Worm (Caenorhabditis elegans) whole organism, young adult: ENCODE results near the gene rgs-2.

Source experiments
- B0261.1 ChIP-seq: sonication (generic microtip); optimal IDR thresholded peaks from 2 replicates; lab custom pipeline; 2016; ENCODE audit warnings: mild to moderate bottlenecking, missing genetic modification characterization, moderate library complexity, missing compliant biosample characterization
- B0336.3 ChIP-seq: fragments of 200-800 bp; sonication (Bioruptor generic); IDR thresholded peaks from 2 replicates; pipeline ENCODE4 v1.3.6; 2022; ENCODE audit warnings: missing genetic modification characterization, missing compliant biosample characterization
- D2030.7 ChIP-seq: fragments of 200-800 bp; sonication (Bioruptor generic); IDR thresholded peaks from 2 replicates; pipeline ENCODE4 v1.3.6; 2022; ENCODE audit warnings: missing genetic modification reagents, missing genetic modification characterization, missing compliant biosample characterization
- F10E7.11 ChIP-seq: sonication (generic microtip); optimal IDR thresholded peaks from 2 replicates; lab custom pipeline; 2017; ENCODE audit warnings: mild to moderate bottlenecking, missing genetic modification characterization, moderate library complexity, missing compliant biosample characterization
- F23B12.7 ChIP-seq: sonication (generic microtip); optimal IDR thresholded peaks from 2 replicates; lab custom pipeline; 2017; ENCODE audit warnings: missing genetic modification characterization, mild to moderate bottlenecking, missing compliant biosample characterization, antibody characterized with exemption, moderate library complexity; ENCODE audit not compliant: insufficient read depth
- F39B2.1 ChIP-seq: fragments of 200-800 bp; sonication (Bioruptor generic); IDR thresholded peaks from 2 replicates; pipeline ENCODE4 v1.3.6; 2022; ENCODE audit warnings: missing genetic modification reagents, missing genetic modification characterization, missing compliant biosample characterization
- F49E8.2 ChIP-seq: sonication (generic microtip); optimal IDR thresholded peaks from 3 replicates; lab custom pipeline; 2017; ENCODE audit warnings: missing genetic modification characterization, mild to moderate bottlenecking, missing compliant biosample characterization, antibody characterized with exemption, moderate library complexity; ENCODE audit not compliant: insufficient read depth
- K11D2.4 ChIP-seq: fragments of 200-800 bp; sonication (Bioruptor generic); IDR thresholded peaks from 2 replicates; pipeline ENCODE4 v1.3.6; 2022; ENCODE audit warnings: missing genetic modification reagents, missing genetic modification characterization, missing compliant biosample characterization
- T26A5.8 ChIP-seq: sonication (generic microtip); optimal IDR thresholded peaks from 2 replicates; lab custom pipeline; 2016; ENCODE audit warnings: missing genetic modification characterization, missing compliant biosample characterization
- Y53F4B.3 ChIP-seq: fragments of 200-800 bp; sonication (Bioruptor generic); IDR thresholded peaks from 2 replicates; pipeline ENCODE4 v1.3.6; 2022; ENCODE audit warnings: missing genetic modification reagents, missing genetic modification characterization, missing compliant biosample characterization
- Y53G8AR.9 ChIP-seq: fragments of 200-800 bp; sonication (Bioruptor generic); conservative IDR thresholded peaks from 2 replicates; pipeline ENCODE4 v1.3.6; 2022; ENCODE audit warnings: missing genetic modification reagents, missing genetic modification characterization, missing compliant biosample characterization
- atf-7 ChIP-seq: sonication (generic microtip); optimal IDR thresholded peaks from 2 replicates; lab custom pipeline; 2017; ENCODE audit warnings: mild to moderate bottlenecking, missing genetic modification characterization, missing compliant biosample characterization
- cebp-2 ChIP-seq: fragments of 200-800 bp; sonication (Bioruptor generic); IDR thresholded peaks from 2 replicates; pipeline ENCODE4 v1.3.6; 2022; ENCODE audit warnings: missing genetic modification characterization, missing compliant biosample characterization
- ceh-100 ChIP-seq: fragments of 200-800 bp; sonication (Bioruptor generic); IDR thresholded peaks from 2 replicates; pipeline ENCODE4 v1.3.6; 2022; ENCODE audit warnings: missing genetic modification reagents, missing genetic modification characterization, missing compliant biosample characterization
- ceh-27 ChIP-seq: fragments of 200-800 bp; sonication (Bioruptor generic); optimal IDR thresholded peaks from 2 replicates; lab custom pipeline; 2018; ENCODE audit warnings: mild to moderate bottlenecking, missing genetic modification characterization, moderate library complexity, missing compliant biosample characterization
- ets-4 ChIP-seq: fragments of 200-800 bp; sonication (Bioruptor generic); optimal IDR thresholded peaks from 2 replicates; lab custom pipeline; 2018; ENCODE audit warnings: mild to moderate bottlenecking, missing genetic modification characterization, missing compliant biosample characterization
- hmg-1.2 ChIP-seq: fragments of 200-800 bp; sonication (Bioruptor generic); IDR thresholded peaks from 2 replicates; pipeline ENCODE4 v1.3.6; 2022; ENCODE audit warnings: missing genetic modification reagents, missing genetic modification characterization, missing compliant biosample characterization
- let-526 ChIP-seq: fragments of 200-800 bp; sonication (Bioruptor generic); IDR thresholded peaks from 2 replicates; pipeline ENCODE4 v1.3.6; 2022; ENCODE audit warnings: missing genetic modification reagents, missing genetic modification characterization, missing compliant biosample characterization
- lin-35 ChIP-seq, 3 experiments: fragments of 150-350 bp in 2 of 3; sonication (generic microtip) in 1 of 3; optimal IDR thresholded peaks; 2 replicates each; lab custom pipeline; 2014 to 2018; ENCODE audit warnings: missing biosample characterization in 3 of 3, missing genetic modification characterization in 3 of 3, missing genetic modification reagents in 3 of 3
- lin-40 ChIP-seq: sonication (generic microtip); optimal IDR thresholded peaks from 2 replicates; lab custom pipeline; 2016; ENCODE audit warnings: missing genetic modification characterization, mild to moderate bottlenecking, missing compliant biosample characterization, missing genotype, missing genetic modification reagents
- lin-54 ChIP-seq: fragments of 200-800 bp; sonication (Bioruptor generic); optimal IDR thresholded peaks from 2 replicates; lab custom pipeline; 2018; ENCODE audit warnings: mild to moderate bottlenecking, missing genetic modification characterization, missing compliant biosample characterization
- lsl-1 ChIP-seq: fragments of 200-800 bp; sonication (Bioruptor generic); optimal IDR thresholded peaks from 2 replicates; lab custom pipeline; 2018; ENCODE audit warnings: mild to moderate bottlenecking, missing genetic modification characterization, moderate library complexity, missing compliant biosample characterization
- madf-8 ChIP-seq: fragments of 200-800 bp; sonication (Bioruptor generic); conservative IDR thresholded peaks from 2 replicates; pipeline ENCODE4 v1.3.6; 2022; ENCODE audit warnings: missing genetic modification reagents, missing genetic modification characterization, missing compliant biosample characterization
- mel-28 ChIP-seq: sonication (generic microtip); optimal IDR thresholded peaks from 2 replicates; lab custom pipeline; 2016; ENCODE audit warnings: borderline replicate concordance, mild to moderate bottlenecking, missing genetic modification characterization, missing compliant biosample characterization
- nfyb-1 ChIP-seq: fragments of 200-800 bp; sonication (Bioruptor generic); IDR thresholded peaks from 2 replicates; pipeline ENCODE4 v1.3.6; 2022; ENCODE audit warnings: missing genetic modification reagents, missing genetic modification characterization, missing compliant biosample characterization
- nhr-120 ChIP-seq: fragments of 200-800 bp; sonication (Bioruptor generic); IDR thresholded peaks from 2 replicates; pipeline ENCODE4 v1.3.6; 2022; ENCODE audit warnings: missing genetic modification characterization, missing compliant biosample characterization
- rec-8 ChIP-seq, 2 experiments: sonication (generic microtip); optimal IDR thresholded peaks; 2 replicates each; lab custom pipeline; 2016; ENCODE audit warnings: mild to moderate bottlenecking in 2 of 2, missing genetic modification characterization in 2 of 2, missing genetic modification reagents in 2 of 2, missing genotype in 2 of 2, missing biosample characterization in 1 of 2, missing compliant biosample characterization in 1 of 2, moderate library complexity in 1 of 2
- rpc-1 ChIP-seq, 2 experiments: fragments of 150-350 bp in 1 of 2; sonication (generic microtip) in 1 of 2; optimal IDR thresholded peaks; 2 replicates each; lab custom pipeline; 2014 to 2018; ENCODE audit warnings: missing biosample characterization in 1 of 2, missing genetic modification characterization in 1 of 2, missing genetic modification reagents in 1 of 2, missing genotype in 1 of 2
- sdz-38 ChIP-seq: sonication (generic microtip); optimal IDR thresholded peaks from 2 replicates; lab custom pipeline; 2016; ENCODE audit warnings: missing genotype, missing genetic modification characterization, missing compliant biosample characterization
- snpc-3.4 ChIP-seq: sonication (generic microtip); optimal IDR thresholded peaks from 2 replicates; lab custom pipeline; 2017; ENCODE audit warnings: missing genetic modification characterization, mild to moderate bottlenecking, missing compliant biosample characterization, antibody characterized with exemption, moderate library complexity, missing genotype, missing genetic modification reagents
- snpc-4 ChIP-seq, 5 experiments: fragments of 150-350 bp in 1 of 5; sonication (generic microtip) in 4 of 5; optimal IDR thresholded peaks; 2 replicates each; lab custom pipeline; 2014 to 2018; ENCODE audit warnings: missing genetic modification characterization in 5 of 5, missing biosample characterization in 3 of 5, antibody characterized with exemption in 2 of 5, mild to moderate bottlenecking in 2 of 5, missing compliant biosample characterization in 2 of 5, missing genotype in 2 of 5, moderate library complexity in 2 of 5, missing genetic modification reagents in 1 of 5
- somi-1 ChIP-seq: fragments of 200-800 bp; sonication (Bioruptor generic); optimal IDR thresholded peaks from 2 replicates; lab custom pipeline; 2018; ENCODE audit warnings: mild to moderate bottlenecking, missing genetic modification characterization, missing compliant biosample characterization
- sptf-2 ChIP-seq: fragments of 200-800 bp; sonication (Bioruptor generic); optimal IDR thresholded peaks from 2 replicates; lab custom pipeline; 2018; ENCODE audit warnings: mild to moderate bottlenecking, missing genetic modification characterization, missing compliant biosample characterization
- tbx-9 ChIP-seq: sonication (generic microtip); optimal IDR thresholded peaks from 2 replicates; lab custom pipeline; 2016; ENCODE audit warnings: borderline replicate concordance, missing genetic modification characterization, inconsistent platforms, missing compliant biosample characterization
- unc-130 ChIP-seq: sonication (generic microtip); optimal IDR thresholded peaks from 2 replicates; lab custom pipeline; 2016; ENCODE audit warnings: missing genetic modification reagents, missing genetic modification characterization, missing compliant biosample characterization
- ztf-18 ChIP-seq: sonication (generic microtip); optimal IDR thresholded peaks from 2 replicates; lab custom pipeline; 2016; ENCODE audit warnings: missing genotype, mild to moderate bottlenecking, missing genetic modification characterization, missing compliant biosample characterization
- ztf-22 ChIP-seq: fragments of 200-800 bp; sonication (Bioruptor generic); optimal IDR thresholded peaks from 2 replicates; lab custom pipeline; 2018; ENCODE audit warnings: mild to moderate bottlenecking, missing genetic modification characterization, moderate library complexity, missing compliant biosample characterization

The rgs-2 gene

ce11 chrX:12713014-12713413, 561 bp downstream of the rgs-2 start:
- TF ChIP-seq snpc-3.4 (tag; lab: Kevin White, UChicago) (no peak), F10E7.11 (tag; lab: Kevin White, UChicago) (no peak), F49E8.2 (tag; lab: Kevin White, UChicago) (no peak)

DNA sequence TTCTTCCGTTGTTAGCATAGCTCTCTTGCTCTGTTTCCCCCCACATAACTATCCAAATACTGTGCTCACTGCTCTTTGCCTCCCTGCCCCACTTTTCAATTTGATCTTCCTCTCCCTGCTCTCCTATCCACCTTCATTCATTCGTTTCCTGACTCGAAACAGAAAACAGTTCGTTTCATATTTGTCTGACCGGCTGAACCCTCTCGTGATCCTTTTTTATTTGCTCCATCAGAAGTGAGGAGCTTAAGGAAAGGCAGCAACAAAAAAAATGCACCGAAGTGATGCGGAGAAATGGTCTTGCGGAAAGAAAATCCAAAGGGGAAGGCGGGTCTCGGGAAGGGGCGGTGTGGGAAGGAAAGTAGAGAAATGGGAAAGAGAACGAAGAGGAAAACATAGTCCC, 9.0 kb downstream of the rgs-2 start:
- TF ChIP-seq B0336.3: no peak
- TF ChIP-seq K11D2.4 (GFP tag; lab: Robert Waterston, UW): no peak
- no peak for TF ChIP-seq somi-1 (GFP tag; lab: Kevin White, UChicago)
- TF ChIP-seq snpc-3.4 (tag; lab: Kevin White, UChicago): no peak
- TF ChIP-seq mel-28 (tag; lab: Kevin White, UChicago): no peak
- no peak for TF ChIP-seq hmg-1.2 (GFP tag; lab: Robert Waterston, UW)
- no peak for TF ChIP-seq F23B12.7 (tag; lab: Kevin White, UChicago)
- no peak for TF ChIP-seq lin-54 (GFP tag; lab: Kevin White, UChicago)
- TF ChIP-seq D2030.7: no peak
- TF ChIP-seq nhr-120 (GFP tag; lab: Robert Waterston, UW): no peak
- TF ChIP-seq rpc-1 (optimal IDR thresholded peaks at IDR 0.05; lab: Kevin White, UChicago): no peak
- TF ChIP-seq rpc-1 (tag; optimal IDR thresholded peaks at IDR 0.05; lab: Kevin White, UChicago): no peak
- no peak for TF ChIP-seq atf-7 (tag; lab: Kevin White, UChicago)
- TF ChIP-seq lin-35 (GFP tag; optimal IDR thresholded peaks at IDR 0.05; lab: Kevin White, UChicago): no peak
- no peak for TF ChIP-seq ztf-18 (tag; lab: Kevin White, UChicago)
- TF ChIP-seq lsl-1: no peak
- no peak for TF ChIP-seq Y53F4B.3 (GFP tag; lab: Robert Waterston, UW)
- no peak for TF ChIP-seq ceh-100 (GFP tag; lab: Robert Waterston, UW)
- TF ChIP-seq F39B2.1: no peak
- TF ChIP-seq snpc-4 (GFP tag; optimal IDR thresholded peaks at IDR 0.05; lab: Kevin White, UChicago): no peak
- TF ChIP-seq snpc-4 (tag; optimal IDR thresholded peaks at IDR 0.05; lab: Kevin White, UChicago): no peak
- no peak for TF ChIP-seq Y53G8AR.9 (GFP tag; lab: Robert Waterston, UW)

DNA sequence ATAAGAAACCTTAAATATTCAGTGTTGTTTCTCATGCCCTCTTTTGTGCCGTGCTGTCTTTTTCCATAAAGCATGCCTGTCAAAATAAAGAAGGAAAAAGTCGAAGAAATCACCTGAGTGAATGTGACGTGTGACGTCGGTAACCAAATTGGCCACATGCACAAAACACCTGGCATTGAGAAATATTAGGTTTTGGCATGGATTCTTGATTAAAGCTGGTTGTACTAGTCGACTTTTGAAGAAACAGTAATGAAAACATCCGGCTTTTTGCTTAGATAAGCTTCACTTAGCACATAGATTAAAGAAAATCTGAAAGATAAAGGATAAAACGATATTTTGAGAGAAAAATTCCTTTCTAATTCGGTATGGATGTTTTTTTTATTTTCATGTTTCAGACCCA, 13.7 kb downstream of the rgs-2 start:
- TF ChIP-seq sdz-38 (tag; lab: Kevin White, UChicago): no peak
- TF ChIP-seq ztf-22 (GFP tag; lab: Kevin White, UChicago): no peak
- TF ChIP-seq sptf-2 (GFP tag; lab: Kevin White, UChicago): no peak
- TF ChIP-seq ceh-27: no peak
- no peak for TF ChIP-seq B0261.1 (tag; lab: Kevin White, UChicago)
- TF ChIP-seq T26A5.8 (tag; lab: Kevin White, UChicago): no peak
- no peak for TF ChIP-seq tbx-9 (tag; lab: Kevin White, UChicago)
- TF ChIP-seq let-526 (GFP tag; lab: Robert Waterston, UW): no peak
- TF ChIP-seq madf-8 (GFP tag; lab: Robert Waterston, UW): no peak
- TF ChIP-seq nfyb-1: no peak
- TF ChIP-seq ceh-100 (GFP tag; lab: Robert Waterston, UW): no peak

DNA sequence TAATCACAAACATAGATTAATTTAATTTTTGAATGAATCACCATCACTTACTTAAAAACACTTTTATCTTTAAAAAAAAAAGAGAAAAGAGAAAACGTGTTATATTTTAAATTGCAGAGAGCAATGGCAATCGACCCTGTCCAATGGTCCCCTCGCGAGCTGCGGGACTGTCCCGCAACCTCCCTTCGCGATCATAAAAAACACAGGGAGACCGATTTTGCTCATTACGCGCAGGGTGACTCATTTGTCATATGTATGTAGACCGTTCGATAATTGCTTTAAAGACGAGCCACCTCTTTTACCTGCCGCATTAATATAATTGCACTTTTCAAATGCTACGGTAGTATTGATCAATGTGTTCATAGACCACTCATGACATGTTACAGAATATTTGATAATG, 17.6 kb downstream of the rgs-2 start:
- no peak for TF ChIP-seq ets-4 (GFP tag; lab: Kevin White, UChicago)
- TF ChIP-seq rec-8 (tag; optimal IDR thresholded peaks at IDR 0.05; lab: Kevin White, UChicago): no peak
- TF ChIP-seq lin-40 (tag; lab: Kevin White, UChicago): no peak
- TF ChIP-seq unc-130 (GFP tag; lab: Kevin White, UChicago): no peak
- TF ChIP-seq cebp-2 (GFP tag; lab: Robert Waterston, UW): no peak
